Fruit fly (Drosophila melanogaster): ENCODE measurements around the gene CG4686.

- TF ChIP-seq psq (optimal IDR thresholded peaks at IDR 0.05) (no peak), insv (optimal IDR thresholded peaks at IDR 0.05) (no peak)
Measured at dm6 chr3R:19891363-19891762, 27.1 kb downstream of the CG4686 start.

Measured in Kc167 (cell line).